Fruit fly (Drosophila melanogaster) whole organism, adult: Measurements from ENCODE around the gene CG7702.
A peak's percentile ranks its signal among the peaks of the same experiment; 100 is the strongest.

Experiments
- CG7101 ChIP-seq: fragments of 200-800 bp; sonication (Bioruptor generic); optimal IDR thresholded peaks from 2 replicates; lab custom pipeline; 2018; ENCODE audit warnings: missing biosample characterization, mild to moderate bottlenecking, missing genetic modification characterization, moderate library complexity
- Clk ChIP-seq: fragments of 200-800 bp; sonication (Bioruptor generic); optimal IDR thresholded peaks from 2 replicates; lab custom pipeline; 2017; ENCODE audit warnings: missing biosample characterization, missing genetic modification characterization
- cnc ChIP-seq, 2 experiments: fragments of >200 bp; optimal IDR thresholded peaks; 2 replicates each; lab custom pipeline; 2017

- TF ChIP-seq CG7101 (tag; lab: Kevin White, UChicago) = peak; percentile 37
- TF ChIP-seq cnc (optimal IDR thresholded peaks at IDR 0.05; lab: Kevin White, UChicago) = no peak
- TF ChIP-seq Clk (GFP tag; lab: Kevin White, UChicago) = no peak
Observed at dm6 chr3R:18663525-18663924, 5.7 kb upstream of the CG7702 start, which contains the start of the genes Cpsf73 and Gos28.
